Worm (Caenorhabditis elegans): Measurements from ENCODE around the gene F59B10.3.

The F59B10.3 gene

ce11 chrII:10516375-10516774, 6.0 kb downstream of the F59B10.3 start:
- peak; percentile 40 for TF ChIP-seq nhr-23 (tag; optimal IDR thresholded peaks at IDR 0.05)
- TF ChIP-seq zag-1 (tag; optimal IDR thresholded peaks at IDR 0.05): no peak

ce11 chrII:10519017-10519416, 8.7 kb downstream of the F59B10.3 start, which contains the start of gene F59B10.4:
F59B10.4 (minus strand) TSS chrII:10519117.
- TF ChIP-seq aly-2 (tag; optimal IDR thresholded peaks at IDR 0.05) (no peak), daf-12 (tag; optimal IDR thresholded peaks at IDR 0.05) (no peak), nhr-25 (tag; optimal IDR thresholded peaks at IDR 0.05) (no peak), ZK546.5 (tag; optimal IDR thresholded peaks at IDR 0.05) (no peak), nfya-1 (tag; optimal IDR thresholded peaks at IDR 0.05; ENCODE audit: insufficient read depth) (no peak), fos-1 (tag; optimal IDR thresholded peaks at IDR 0.05) (no peak), fkh-10 (GFP tag; optimal IDR thresholded peaks at IDR 0.05) (no peak), tbx-2 (tag; optimal IDR thresholded peaks at IDR 0.05) (no peak), ceh-9 (tag; optimal IDR thresholded peaks at IDR 0.05) (no peak), fkh-2 (tag; optimal IDR thresholded peaks at IDR 0.05) (no peak), elt-1 (tag; optimal IDR thresholded peaks at IDR 0.05) (no peak), nhr-43 (tag; optimal IDR thresholded peaks at IDR 0.05; ENCODE audit: poor library complexity, severe bottlenecking) (no peak), sea-2 (GFP tag; optimal IDR thresholded peaks at IDR 0.05) (no peak), ztf-4 (tag; optimal IDR thresholded peaks at IDR 0.05) (no peak), nhr-23 (tag; optimal IDR thresholded peaks at IDR 0.05) (no peak), unc-39 (tag; optimal IDR thresholded peaks at IDR 0.05) (no peak)

ce11 chrII:10519863-10520262, 9.5 kb downstream of the F59B10.3 start:
- TF ChIP-seq ceh-9 (tag; optimal IDR thresholded peaks at IDR 0.05) (no peak), fkh-2 (tag; optimal IDR thresholded peaks at IDR 0.05) (no peak), egl-27 (tag; optimal IDR thresholded peaks at IDR 0.05) (no peak), tbx-2 (tag; optimal IDR thresholded peaks at IDR 0.05) (no peak), eor-1 (tag; optimal IDR thresholded peaks at IDR 0.05) (no peak), nhr-76 (tag; optimal IDR thresholded peaks at IDR 0.05) (no peak), daf-12 (tag; optimal IDR thresholded peaks at IDR 0.05) (no peak), nhr-25 (tag; optimal IDR thresholded peaks at IDR 0.05) (no peak), elt-3 (tag; optimal IDR thresholded peaks at IDR 0.05) (no peak), jun-1 (tag; optimal IDR thresholded peaks at IDR 0.05) (no peak), ceh-16 (tag; optimal IDR thresholded peaks at IDR 0.05) (no peak), unc-62 (GFP tag; optimal IDR thresholded peaks at IDR 0.05) (no peak), hmg-11 (tag; optimal IDR thresholded peaks at IDR 0.05) (no peak), R02D3.7 (tag; optimal IDR thresholded peaks at IDR 0.05) (no peak), fkh-10 (GFP tag; optimal IDR thresholded peaks at IDR 0.05) (no peak), mml-1 (tag; optimal IDR thresholded peaks at IDR 0.05) (no peak), ama-1 (optimal IDR thresholded peaks at IDR 0.05) (no peak), nfya-1 (tag; optimal IDR thresholded peaks at IDR 0.05; ENCODE audit: insufficient read depth) (no peak)

DNA sequence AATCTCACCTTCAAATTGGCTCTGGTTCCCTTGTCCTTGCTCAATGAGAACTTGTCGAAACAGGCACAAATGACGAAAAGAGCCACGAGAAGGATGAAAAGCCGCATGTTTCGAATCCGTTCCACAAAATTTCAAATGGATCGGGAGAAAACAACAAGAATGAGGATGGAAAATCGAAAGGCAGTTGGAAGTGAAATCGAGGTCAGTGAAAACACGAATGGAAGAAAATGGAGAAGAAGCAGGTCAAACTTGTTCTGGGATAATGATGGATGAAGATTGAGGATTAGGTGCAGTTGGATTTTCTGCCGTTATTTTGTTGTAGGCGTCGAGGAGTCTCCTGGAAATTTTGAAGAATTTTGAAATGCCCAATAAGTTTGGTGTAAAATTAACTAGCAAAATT, 12.7 kb downstream of the F59B10.3 start:
- no peak for TF ChIP-seq ceh-28 (tag; optimal IDR thresholded peaks at IDR 0.05)
- TF ChIP-seq nhr-23 (tag; optimal IDR thresholded peaks at IDR 0.05): peak; percentile 55

DNA sequence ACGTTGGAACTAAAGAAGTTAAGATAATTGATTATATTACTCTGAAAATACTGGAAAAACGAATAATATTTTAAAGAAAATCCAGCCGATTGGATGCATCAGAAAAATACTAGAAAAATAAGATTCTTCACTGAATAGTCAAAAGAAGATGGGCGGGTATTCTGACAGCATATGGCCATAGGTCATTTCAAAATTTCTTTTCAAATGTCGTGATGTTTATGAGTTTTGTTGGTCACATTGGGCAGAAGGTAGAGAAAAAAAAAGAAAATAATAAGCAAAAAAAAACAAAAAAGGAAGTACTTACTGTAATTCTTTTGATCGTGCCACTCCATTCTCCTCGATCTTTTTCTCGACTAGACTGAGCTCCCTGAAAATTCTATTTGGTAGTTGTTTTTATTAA, 13.2 kb downstream of the F59B10.3 start, which contains the start of gene F59B10.5:
Gene F59B10.5, minus strand, starts transcription at position 101 of the 400 bp plus-strand sequence.
- TF ChIP-seq ceh-16 (tag; optimal IDR thresholded peaks at IDR 0.05) (no peak), pqm-1 (tag; optimal IDR thresholded peaks at IDR 0.05) (no peak), nhr-23 (tag; optimal IDR thresholded peaks at IDR 0.05) (no peak), nhr-28 (tag; optimal IDR thresholded peaks at IDR 0.05) (no peak), R02D3.7 (tag; optimal IDR thresholded peaks at IDR 0.05) (no peak), snpc-4 (tag; optimal IDR thresholded peaks at IDR 0.05) (no peak), lsy-12 (tag; optimal IDR thresholded peaks at IDR 0.05) (no peak), nhr-11 (tag; optimal IDR thresholded peaks at IDR 0.05) (no peak), nhr-12 (tag; optimal IDR thresholded peaks at IDR 0.05) (no peak)
